Worm (Caenorhabditis elegans) whole organism, L1 larva: ENCODE measurements around the gene cest-10.

ENCODE experiments used
- C34B4.2 ChIP-seq: sonication (generic microtip); optimal IDR thresholded peaks from 2 replicates; lab custom pipeline; 2017; ENCODE audit warnings: mild to moderate bottlenecking, missing genetic modification characterization, missing compliant biosample characterization
- aha-1 ChIP-seq: fragments of 150-350 bp; optimal IDR thresholded peaks from 2 replicates; lab custom pipeline; 2014; ENCODE audit warnings: missing biosample characterization, missing genetic modification characterization
- alr-1 ChIP-seq: fragments of 200-800 bp; sonication (Bioruptor generic); optimal IDR thresholded peaks from 2 replicates; lab custom pipeline; 2018; ENCODE audit warnings: borderline replicate concordance, mild to moderate bottlenecking, missing genetic modification characterization, missing compliant biosample characterization
- blmp-1 ChIP-seq: fragments of 150-350 bp; optimal IDR thresholded peaks from 2 replicates; lab custom pipeline; 2014; ENCODE audit warnings: missing biosample characterization, missing genetic modification characterization
- ceh-8 ChIP-seq: fragments of 200-800 bp; sonication (Bioruptor generic); optimal IDR thresholded peaks from 2 replicates; lab custom pipeline; 2018; ENCODE audit warnings: mild to moderate bottlenecking, missing genetic modification characterization, moderate library complexity, missing compliant biosample characterization
- ceh-82 ChIP-seq, 3 experiments: fragments of 150-350 bp in 1 of 3; sonication (generic microtip) in 2 of 3; optimal IDR thresholded peaks; 2 replicates each; lab custom pipeline; 2014 to 2017; ENCODE audit warnings: missing biosample characterization in 3 of 3, missing genetic modification characterization in 3 of 3
- ceh-88 ChIP-seq: fragments of 200-800 bp; sonication (Bioruptor generic); IDR thresholded peaks from 2 replicates; pipeline ENCODE4 v1.3.6; 2022; ENCODE audit warnings: missing genetic modification characterization, missing compliant biosample characterization
- ceh-90 ChIP-seq: sonication (generic microtip); optimal IDR thresholded peaks from 2 replicates; lab custom pipeline; 2016; ENCODE audit warnings: missing genetic modification characterization, missing compliant biosample characterization
- ces-1 ChIP-seq: fragments of 150-350 bp; optimal IDR thresholded peaks from 2 replicates; lab custom pipeline; 2014; ENCODE audit warnings: missing biosample characterization, missing genetic modification reagents, missing genetic modification characterization
- dpl-1 ChIP-seq, 3 experiments: fragments of 150-350 bp in 2 of 3; sonication (generic microtip) in 1 of 3; optimal IDR thresholded peaks; 2 replicates each; lab custom pipeline; 2014 to 2017; ENCODE audit warnings: missing biosample characterization in 3 of 3, missing genetic modification characterization in 3 of 3, missing genetic modification reagents in 3 of 3
- efl-1 ChIP-seq, 4 experiments: fragments of 150-350 bp; optimal IDR thresholded peaks in 3 of 4; peaks in 1 of 4; 1 replicate in 1 of 4; 2 replicates in 3 of 4; lab custom pipeline; 2014; ENCODE audit warnings: missing biosample characterization in 2 of 4, missing genetic modification characterization in 2 of 4, missing genetic modification reagents in 2 of 4
- efl-3 ChIP-seq: fragments of 200-800 bp; sonication (Bioruptor generic); optimal IDR thresholded peaks from 2 replicates; lab custom pipeline; 2018; ENCODE audit warnings: mild to moderate bottlenecking, missing genetic modification characterization, missing compliant biosample characterization
- egl-27 ChIP-seq, 2 experiments: fragments of 150-350 bp in 1 of 2; sonication (generic microtip); optimal IDR thresholded peaks; 3 replicates each; lab custom pipeline; 2017 to 2018; ENCODE audit warnings: missing biosample characterization in 2 of 2, missing genetic modification characterization in 2 of 2, missing genetic modification reagents in 2 of 2
- elt-2 ChIP-seq: sonication (generic microtip); optimal IDR thresholded peaks from 2 replicates; lab custom pipeline; 2016; ENCODE audit warnings: missing genetic modification characterization, mild to moderate bottlenecking, inconsistent platforms, missing compliant biosample characterization, missing genetic modification reagents
- elt-3 ChIP-seq, 6 experiments: fragments of 150-350 bp in 1 of 6; sonication (generic microtip); optimal IDR thresholded peaks; 2 replicates each; lab custom pipeline; 2017 to 2018; ENCODE audit warnings: missing biosample characterization in 6 of 6, missing genetic modification characterization in 6 of 6, inconsistent platforms in 1 of 6
- ets-5 ChIP-seq: fragments of 200-800 bp; sonication (Bioruptor generic); IDR thresholded peaks from 2 replicates; pipeline ENCODE4 v1.3.6; 2022; ENCODE audit warnings: missing genetic modification characterization, missing compliant biosample characterization
- fkh-10 ChIP-seq: sonication (generic microtip); optimal IDR thresholded peaks from 2 replicates; lab custom pipeline; 2017; ENCODE audit warnings: missing biosample characterization, missing genetic modification reagents, missing genetic modification characterization
- fkh-4 ChIP-seq: sonication (generic microtip); optimal IDR thresholded peaks from 2 replicates; lab custom pipeline; 2016; ENCODE audit warnings: missing compliant biosample characterization, missing genetic modification characterization, borderline replicate concordance
- fos-1 ChIP-seq: fragments of 150-350 bp; optimal IDR thresholded peaks from 2 replicates; lab custom pipeline; 2014; ENCODE audit warnings: missing biosample characterization, missing genetic modification characterization
- hlh-17 ChIP-seq: fragments of 200-800 bp; sonication (Bioruptor generic); optimal IDR thresholded peaks from 2 replicates; lab custom pipeline; 2018; ENCODE audit warnings: missing genetic modification characterization, mild to moderate bottlenecking, missing compliant biosample characterization, moderate library complexity, borderline replicate concordance
- hlh-4 ChIP-seq: sonication (generic microtip); optimal IDR thresholded peaks from 2 replicates; lab custom pipeline; 2016; ENCODE audit warnings: mild to moderate bottlenecking, missing genetic modification characterization, missing compliant biosample characterization
- hpl-2 ChIP-seq: fragments of 150-350 bp; optimal IDR thresholded peaks from 2 replicates; lab custom pipeline; 2014; ENCODE audit warnings: missing biosample characterization, missing genetic modification reagents, missing genetic modification characterization
- irx-1 ChIP-seq: sonication (generic microtip); optimal IDR thresholded peaks from 2 replicates; lab custom pipeline; 2016; ENCODE audit warnings: missing genetic modification characterization, missing compliant biosample characterization
- jun-1 ChIP-seq: fragments of 150-350 bp; optimal IDR thresholded peaks from 2 replicates; lab custom pipeline; 2014; ENCODE audit warnings: missing biosample characterization, missing genetic modification reagents, missing genetic modification characterization
- lin-13 ChIP-seq: fragments of 150-350 bp; optimal IDR thresholded peaks from 2 replicates; lab custom pipeline; 2014; ENCODE audit warnings: missing biosample characterization, missing genetic modification reagents, missing genetic modification characterization
- lin-14 ChIP-seq: fragments of 200-800 bp; sonication (Bioruptor generic); optimal IDR thresholded peaks from 2 replicates; lab custom pipeline; 2018; ENCODE audit warnings: mild to moderate bottlenecking, missing genetic modification characterization, moderate library complexity, missing compliant biosample characterization
- lin-15B ChIP-seq: fragments of 150-350 bp; sonication (generic microtip); optimal IDR thresholded peaks from 3 replicates; lab custom pipeline; 2014; ENCODE audit warnings: missing biosample characterization, missing genetic modification characterization
- lir-3 ChIP-seq: sonication (generic microtip); optimal IDR thresholded peaks from 2 replicates; lab custom pipeline; 2016; ENCODE audit warnings: mild to moderate bottlenecking, missing genetic modification characterization, moderate library complexity, missing compliant biosample characterization; ENCODE audit not compliant: poor library complexity
- lsy-2 ChIP-seq, 2 experiments: fragments of 150-350 bp; optimal IDR thresholded peaks; 2 replicates each; lab custom pipeline; 2014; ENCODE audit warnings: missing biosample characterization in 2 of 2, missing genetic modification characterization in 2 of 2
- mab-9 ChIP-seq: fragments of 200-800 bp; sonication (Bioruptor generic); IDR thresholded peaks from 2 replicates; pipeline ENCODE4 v1.3.6; 2022; ENCODE audit warnings: missing genetic modification reagents, missing genetic modification characterization, missing compliant biosample characterization
- mep-1 ChIP-seq: fragments of 150-350 bp; optimal IDR thresholded peaks from 2 replicates; lab custom pipeline; 2014; ENCODE audit warnings: missing biosample characterization, missing genetic modification characterization
- nhr-20 ChIP-seq: sonication (generic microtip); optimal IDR thresholded peaks from 2 replicates; lab custom pipeline; 2016; ENCODE audit warnings: mild to moderate bottlenecking, missing genetic modification characterization, missing compliant biosample characterization
- nhr-47 ChIP-seq: sonication (generic microtip); optimal IDR thresholded peaks from 2 replicates; lab custom pipeline; 2016; ENCODE audit warnings: mild to moderate bottlenecking, missing genetic modification characterization, moderate library complexity, missing compliant biosample characterization
- nhr-71 ChIP-seq: sonication (generic microtip); optimal IDR thresholded peaks from 2 replicates; lab custom pipeline; 2016; ENCODE audit warnings: mild to moderate bottlenecking, missing genetic modification characterization, moderate library complexity, missing compliant biosample characterization
- nhr-76 ChIP-seq: sonication (generic microtip); optimal IDR thresholded peaks from 2 replicates; lab custom pipeline; 2017; ENCODE audit warnings: missing biosample characterization, missing genetic modification characterization
- nhr-85 ChIP-seq: sonication (generic microtip); peaks from one replicate; lab custom pipeline; 2016; ENCODE audit warnings: missing genetic modification characterization, inconsistent platforms, missing compliant biosample characterization
- pag-3 ChIP-seq: sonication (generic microtip); optimal IDR thresholded peaks from 2 replicates; lab custom pipeline; 2017; ENCODE audit warnings: missing genetic modification characterization, mild to moderate bottlenecking, missing compliant biosample characterization, antibody characterized with exemption, borderline replicate concordance; ENCODE audit not compliant: insufficient read depth
- pax-3 ChIP-seq: fragments of 200-800 bp; sonication (Bioruptor generic); optimal IDR thresholded peaks from 2 replicates; lab custom pipeline; 2018; ENCODE audit warnings: mild to moderate bottlenecking, missing genetic modification characterization, moderate library complexity, missing compliant biosample characterization
- skn-1 ChIP-seq: fragments of 150-350 bp; optimal IDR thresholded peaks from 2 replicates; lab custom pipeline; 2014; ENCODE audit warnings: missing biosample characterization, missing genetic modification characterization
- sox-4 ChIP-seq: sonication (generic microtip); optimal IDR thresholded peaks from 2 replicates; lab custom pipeline; 2016; ENCODE audit warnings: missing genetic modification characterization, missing compliant biosample characterization
- sptf-1 ChIP-seq: fragments of 150-350 bp; optimal IDR thresholded peaks from 2 replicates; lab custom pipeline; 2014; ENCODE audit warnings: missing biosample characterization, missing genetic modification characterization
- swsn-7 ChIP-seq: sonication (generic microtip); optimal IDR thresholded peaks from 2 replicates; lab custom pipeline; 2016; ENCODE audit warnings: missing genetic modification characterization, missing compliant biosample characterization
- unc-62 ChIP-seq: fragments of 150-350 bp; optimal IDR thresholded peaks from 2 replicates; lab custom pipeline; 2014; ENCODE audit warnings: missing biosample characterization, missing genetic modification reagents, missing genetic modification characterization
- unc-98 ChIP-seq: fragments of 200-800 bp; sonication (Bioruptor generic); IDR thresholded peaks from 2 replicates; pipeline ENCODE4 v1.3.6; 2022; ENCODE audit warnings: missing genetic modification characterization, missing compliant biosample characterization
- vab-15 ChIP-seq: sonication (generic microtip); optimal IDR thresholded peaks from 2 replicates; lab custom pipeline; 2017; ENCODE audit warnings: missing genotype, mild to moderate bottlenecking, missing genetic modification characterization, missing compliant biosample characterization
- zag-1 ChIP-seq: fragments of 150-350 bp; optimal IDR thresholded peaks from 2 replicates; lab custom pipeline; 2014; ENCODE audit warnings: missing biosample characterization, missing genetic modification characterization

cest-10 gene

DNA sequence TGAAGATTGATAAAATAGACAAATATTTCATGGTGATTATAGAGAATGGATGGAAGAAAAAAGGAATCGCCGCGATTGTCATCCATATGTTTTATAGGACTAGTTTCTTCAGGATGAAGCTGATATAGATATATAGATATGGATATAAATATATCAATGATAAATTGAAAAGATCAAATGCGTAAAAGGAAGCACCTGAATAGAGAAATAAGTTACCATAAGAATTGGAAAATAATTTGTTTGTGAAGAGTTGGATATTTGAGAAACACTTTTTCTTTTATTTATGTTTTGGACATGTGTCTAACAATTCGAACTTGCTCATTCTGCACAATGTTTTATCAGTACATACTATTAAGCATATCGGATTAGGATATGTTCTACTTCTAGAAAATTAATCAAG, 7.7 kb downstream of the cest-10 start, which contains the start of gene C42D4.13:
Gene C42D4.13 (minus strand): TSS at position 101 of the 400 bp plus-strand sequence.
- TF ChIP-seq sox-4 (tag; lab: Kevin White, UChicago) = no peak
- no peak for TF ChIP-seq lin-13
- no peak for TF ChIP-seq C34B4.2 (tag; lab: Kevin White, UChicago)
- no peak for TF ChIP-seq fkh-10 (GFP tag; lab: Kevin White, UChicago)
- no peak for TF ChIP-seq unc-98 (GFP tag; lab: Robert Waterston, UW)
- no peak for TF ChIP-seq skn-1 (tag; lab: Kevin White, UChicago)
- no peak for TF ChIP-seq ceh-82 (tag; optimal IDR thresholded peaks at IDR 0.05; lab: Kevin White, UChicago)
- TF ChIP-seq elt-3 (tag; optimal IDR thresholded peaks at IDR 0.05; lab: Kevin White, UChicago) = no peak
- TF ChIP-seq efl-3 (GFP tag; lab: Kevin White, UChicago) = no peak
- no peak for TF ChIP-seq lin-14
- no peak for TF ChIP-seq vab-15 (tag; lab: Kevin White, UChicago)
- no peak for TF ChIP-seq lin-15B (tag; lab: Kevin White, UChicago)
- TF ChIP-seq nhr-47 (tag; lab: Kevin White, UChicago) = no peak
- TF ChIP-seq egl-27 (tag; optimal IDR thresholded peaks at IDR 0.05; lab: Kevin White, UChicago) = no peak
- TF ChIP-seq, all 84 proteins: peak for 0

- TF ChIP-seq ceh-88 (GFP tag; lab: Robert Waterston, UW) (no peak), aha-1 (tag; lab: Kevin White, UChicago) (no peak), fkh-4 (tag; lab: Kevin White, UChicago) (no peak), mep-1 (tag; lab: Kevin White, UChicago) (no peak), efl-1 (optimal IDR thresholded peaks at IDR 0.05; lab: Kevin White, UChicago) (peak in 1 of 2 experiments; percentile 25), efl-1 (GFP tag; optimal IDR thresholded peaks at IDR 0.05 in 1 of 2; lab: Kevin White, UChicago) (no peak), lsy-2 (tag; optimal IDR thresholded peaks at IDR 0.05; lab: Kevin White, UChicago) (peak in 1 of 2 experiments; percentile 31), lin-15B (tag; lab: Kevin White, UChicago) (no peak), pax-3 (tag; lab: Kevin White, UChicago) (no peak), ces-1 (GFP tag; lab: Kevin White, UChicago) (no peak), lir-3 (tag; lab: Kevin White, UChicago) (no peak), irx-1 (tag; lab: Kevin White, UChicago) (no peak), nhr-71 (peak; percentile 78), ets-5 (GFP tag; lab: Robert Waterston, UW) (no peak), blmp-1 (tag; lab: Kevin White, UChicago) (peak; percentile 67), elt-2 (tag; lab: Kevin White, UChicago) (peak; percentile 99), hlh-17 (GFP tag; lab: Kevin White, UChicago) (no peak), ceh-82 (tag; optimal IDR thresholded peaks at IDR 0.05; lab: Kevin White, UChicago) (no peak), hlh-4 (tag; lab: Kevin White, UChicago) (no peak), zag-1 (tag; lab: Kevin White, UChicago) (no peak), hpl-2 (GFP tag; lab: Kevin White, UChicago) (no peak), swsn-7 (tag; lab: Kevin White, UChicago) (peak; percentile 2), elt-3 (tag; optimal IDR thresholded peaks at IDR 0.05; lab: Kevin White, UChicago) (peak in 5 of 6 experiments; percentile 55 to 98 (median 90)), ceh-90 (tag; lab: Kevin White, UChicago) (no peak), lin-13 (peak; percentile 9), sptf-1 (tag; lab: Kevin White, UChicago) (no peak), vab-15 (tag; lab: Kevin White, UChicago) (no peak), pag-3 (tag; lab: Kevin White, UChicago) (no peak), ceh-8 (GFP tag; lab: Kevin White, UChicago) (no peak), mab-9 (GFP tag; lab: Robert Waterston, UW) (no peak), nhr-20 (tag; lab: Kevin White, UChicago) (peak; percentile 84), unc-62 (no peak), nhr-85 (tag; lab: Kevin White, UChicago) (peak; percentile 86), dpl-1 (GFP tag; optimal IDR thresholded peaks at IDR 0.05; lab: Kevin White, UChicago) (peak in 1 of 3 experiments; percentile 36), jun-1 (tag; lab: Kevin White, UChicago) (peak; percentile 66), fos-1 (tag; lab: Kevin White, UChicago) (peak; percentile 6), nhr-76 (tag; lab: Kevin White, UChicago) (no peak), alr-1 (tag; lab: Kevin White, UChicago) (no peak), C34B4.2 (tag; lab: Kevin White, UChicago) (no peak)
These were observed 8.4 kb downstream of the cest-10 start, which contains the start of gene srlf-7 for ce11 chrIV:7188528-7189422. Gene srlf-7 (plus strand): TSS chrIV:7189287.
